Fruit fly (Drosophila melanogaster) whole organism, embryonic: Measurements from ENCODE around the gene CG10418.

Experiments
- CG2199 ChIP-seq: fragments of 200-800 bp; sonication (Bioruptor generic); IDR thresholded peaks from 3 replicates; pipeline ENCODE4 v1.3.6; 2022; ENCODE audit warnings: missing biosample characterization, missing genetic modification characterization
- CG7556 ChIP-seq: fragments of 200-800 bp; sonication (Bioruptor generic); optimal IDR thresholded peaks from 2 replicates; lab custom pipeline; 2017; ENCODE audit warnings: missing biosample characterization, mild to moderate bottlenecking, missing genetic modification characterization
- Hmr ChIP-seq: fragments of 200-800 bp; sonication (Bioruptor generic); optimal IDR thresholded peaks from 3 replicates; lab custom pipeline; 2017; ENCODE audit warnings: mild to moderate bottlenecking, missing biosample characterization, missing genetic modification reagents, missing genetic modification characterization
- amos ChIP-seq: fragments of 200-800 bp; sonication (Bioruptor generic); IDR thresholded peaks from 2 replicates; pipeline ENCODE4 v1.3.6; 2022; ENCODE audit warnings: missing biosample characterization, missing genetic modification characterization; ENCODE audit not compliant: partially characterized antibody
- cwo ChIP-seq: fragments of 200-800 bp; sonication (Bioruptor generic); optimal IDR thresholded peaks from 3 replicates; lab custom pipeline; 2017; ENCODE audit warnings: missing biosample characterization, missing genetic modification characterization, mild to moderate bottlenecking, moderate library complexity, missing genetic modification reagents
- mam ChIP-seq: fragments of 200-800 bp; sonication (Bioruptor generic); optimal IDR thresholded peaks from 3 replicates; lab custom pipeline; 2016; ENCODE audit warnings: missing biosample characterization, missing genetic modification characterization
- sr ChIP-seq: fragments of 200-800 bp; sonication (Bioruptor generic); IDR thresholded peaks from 3 replicates; pipeline ENCODE4 v1.3.6; 2022; ENCODE audit warnings: missing biosample characterization, missing genetic modification characterization

- no peak for TF ChIP-seq Hmr (GFP tag; lab: Kevin White, UChicago)
- no peak for TF ChIP-seq CG2199 (GFP tag; lab: Robert Waterston, UW)
- TF ChIP-seq mam (GFP tag; lab: Kevin White, UChicago) = no peak
- TF ChIP-seq amos (GFP tag; lab: Robert Waterston, UW) = no peak
- no peak for TF ChIP-seq sr
- TF ChIP-seq cwo = no peak
- TF ChIP-seq CG7556 (GFP tag; lab: Kevin White, UChicago) = no peak
Measured at dm6 chr3L:12287370-12287769, 49.1 kb upstream of the CG10418 start.
